Worm (Caenorhabditis elegans) whole organism, late embryonic: ENCODE measurements around the gene M163.11.

ENCODE experiments used
- ceh-6 ChIP-seq: fragments of 200-800 bp; sonication (Bioruptor generic); optimal IDR thresholded peaks from 2 replicates; lab custom pipeline; 2018; ENCODE audit warnings: mild to moderate bottlenecking, missing genetic modification characterization, missing compliant biosample characterization
- elt-2 ChIP-seq: sonication (generic microtip); optimal IDR thresholded peaks from 2 replicates; lab custom pipeline; 2016; ENCODE audit warnings: missing genetic modification reagents, missing genetic modification characterization, missing compliant biosample characterization
- fkh-10 ChIP-seq: fragments of 150-350 bp; optimal IDR thresholded peaks from 2 replicates; lab custom pipeline; 2014; ENCODE audit warnings: missing biosample characterization, missing genetic modification reagents, missing genetic modification characterization
- npax-4 ChIP-seq: sonication (generic microtip); optimal IDR thresholded peaks from 2 replicates; lab custom pipeline; 2016; ENCODE audit warnings: missing genetic modification characterization, missing compliant biosample characterization
- pha-4 ChIP-seq: fragments of 150-350 bp; optimal IDR thresholded peaks from 2 replicates; lab custom pipeline; 2018; ENCODE audit warnings: missing biosample characterization, missing genetic modification reagents, missing genetic modification characterization
- pqm-1 ChIP-seq: sonication (generic microtip); optimal IDR thresholded peaks from 2 replicates; lab custom pipeline; 2016; ENCODE audit warnings: missing genetic modification characterization, missing compliant biosample characterization
- sdc-2 ChIP-seq: sonication (generic microtip); optimal IDR thresholded peaks from 2 replicates; lab custom pipeline; 2016; ENCODE audit warnings: missing genotype, missing genetic modification characterization, missing compliant biosample characterization
- unc-86 ChIP-seq: sonication (generic microtip); optimal IDR thresholded peaks from 2 replicates; lab custom pipeline; 2016; ENCODE audit warnings: missing genetic modification characterization, missing compliant biosample characterization
- ztf-16 ChIP-seq: sonication (generic microtip); optimal IDR thresholded peaks from 2 replicates; lab custom pipeline; 2017; ENCODE audit warnings: missing genetic modification characterization, missing compliant biosample characterization

ce11 chrX:14470687-14471086 lies 8.5 kb upstream of the M163.11 start, which contains the start of gene M163.10:
- TF ChIP-seq pha-4 (tag; lab: Kevin White, UChicago): no peak
- TF ChIP-seq sdc-2 (tag; lab: Kevin White, UChicago): no peak
- no peak for TF ChIP-seq ceh-6 (GFP tag; lab: Kevin White, UChicago)
- TF ChIP-seq unc-86 (tag; lab: Kevin White, UChicago): no peak
- no peak for TF ChIP-seq ztf-16 (tag; lab: Kevin White, UChicago)
- TF ChIP-seq fkh-10: no peak
- TF ChIP-seq pqm-1 (tag; lab: Kevin White, UChicago): no peak
- no peak for TF ChIP-seq npax-4 (tag; lab: Kevin White, UChicago)
- TF ChIP-seq elt-2 (tag; lab: Kevin White, UChicago): no peak
